Fruit fly (Drosophila melanogaster): Measurements from ENCODE around the gene CG18731.
A peak's percentile ranks its signal among the peaks of the same experiment; 100 is the strongest.

The CG18731 gene

dm6 chr3R:29745056-29745455 is 20.2 kb downstream of the CG18731 start, which contains the start of the genes Wdr24 and IntS11 (continued):
- TF ChIP-seq CG14050 (GFP tag; IDR thresholded peaks at IDR 0.05) (peak; percentile 83; the same call in 2 of the 3 replicates), YL-1 (GFP tag; optimal IDR thresholded peaks at IDR 0.05) (peak; percentile 79), Nf-YC (tag; optimal IDR thresholded peaks at IDR 0.05) (peak; percentile 63), Hr39 (optimal IDR thresholded peaks at IDR 0.05) (no peak), CG4282 (GFP tag; optimal IDR thresholded peaks at IDR 0.05) (peak; percentile 28), CG11723 (GFP tag; optimal IDR thresholded peaks at IDR 0.05) (no peak), Med (GFP tag) (peak; percentile 96), CG4360 (GFP tag; IDR thresholded peaks at IDR 0.05) (0 out of 2 replicates have a peak, but pooled peaks have one; percentile 32), Trl (optimal IDR thresholded peaks at IDR 0.05) (no peak), Trl (GFP tag; optimal IDR thresholded peaks at IDR 0.05) (peak; percentile 41), sd (tag; optimal IDR thresholded peaks at IDR 0.05) (no peak), CG6689 (GFP tag; IDR thresholded peaks at IDR 0.05) (peak; percentile 88), CG31441 (GFP tag; IDR thresholded peaks at IDR 0.05) (no peak; the same call in 1 of the 2 replicates), nau (GFP tag; optimal IDR thresholded peaks at IDR 0.05) (no peak), lmd (GFP tag; IDR thresholded peaks at IDR 0.05) (peak; percentile 94), CG6654 (GFP tag; optimal IDR thresholded peaks at IDR 0.05) (no peak), sr (GFP tag; IDR thresholded peaks at IDR 0.05) (peak; percentile 31; the same call in 1 of the 3 replicates), Pdp1 (GFP tag; optimal IDR thresholded peaks at IDR 0.05) (peak; percentile 66 to 88), CG8290 (GFP tag; optimal IDR thresholded peaks at IDR 0.05) (no peak), CG8290 (tag; optimal IDR thresholded peaks at IDR 0.05) (peak in 1 of 2 experiments; percentile 96), sna (GFP tag; IDR thresholded peaks at IDR 0.05; ENCODE audit: partially characterized antibody) (peak; percentile 24; the same call in 1 of the 2 replicates), Bteb2 (GFP tag; optimal IDR thresholded peaks at IDR 0.05) (peak; percentile 70), B-H1 (GFP tag; IDR thresholded peaks at IDR 0.05) (peak; percentile 80; the same call in 2 of the 3 replicates), CG31365 (tag; optimal IDR thresholded peaks at IDR 0.05) (peak; percentile 9), CG33557 (GFP tag; optimal IDR thresholded peaks at IDR 0.05) (peak; percentile 10), Usf (GFP tag; optimal IDR thresholded peaks at IDR 0.05) (peak; percentile 87), Hr3 (GFP tag; optimal IDR thresholded peaks at IDR 0.05) (peak; percentile 80), MBD-R2 (GFP tag; IDR thresholded peaks at IDR 0.05) (peak; percentile 98), zen2 (GFP tag; IDR thresholded peaks at IDR 0.05; ENCODE audit: partially characterized antibody) (no peak), Tbp (GFP tag; optimal IDR thresholded peaks at IDR 0.05) (no peak), BtbVII (GFP tag; optimal IDR thresholded peaks at IDR 0.05) (peak; percentile 27), CG17385 (GFP tag; optimal IDR thresholded peaks at IDR 0.05) (peak; percentile 64), CG7357 (GFP tag; IDR thresholded peaks at IDR 0.05) (peak; percentile 81), Antp (GFP tag; optimal IDR thresholded peaks at IDR 0.05) (peak; percentile 58), CG3065 (GFP tag; optimal IDR thresholded peaks at IDR 0.05) (no peak), Sin3A (optimal IDR thresholded peaks at IDR 0.05) (peak; percentile 93), CG8944 (GFP tag; optimal IDR thresholded peaks at IDR 0.05) (peak; percentile 68), CG12104 (GFP tag; optimal IDR thresholded peaks at IDR 0.05) (peak; percentile 72), grau (tag; optimal IDR thresholded peaks at IDR 0.05) (peak; percentile 90), dati (GFP tag; IDR thresholded peaks at IDR 0.05) (0 out of 2 replicates have a peak, but pooled peaks have one; percentile 39), pros (GFP tag; optimal IDR thresholded peaks at IDR 0.05) (peak; percentile 2), Awh (GFP tag; IDR thresholded peaks at IDR 0.05) (peak; percentile 74), CG17802 (tag; optimal IDR thresholded peaks at IDR 0.05) (peak; percentile 10), Dp (GFP tag; optimal IDR thresholded peaks at IDR 0.05) (peak; percentile 48), tap (tag; optimal IDR thresholded peaks at IDR 0.05) (no peak), CG16779 (GFP tag; IDR thresholded peaks at IDR 0.05) (peak; percentile 36; the same call in 1 of the 2 replicates), Doc3 (GFP tag; IDR thresholded peaks at IDR 0.05; ENCODE audit: partially characterized antibody) (no peak), CG8281 (tag; optimal IDR thresholded peaks at IDR 0.05) (no peak), pita (GFP tag; optimal IDR thresholded peaks at IDR 0.05) (no peak), ems (GFP tag; optimal IDR thresholded peaks at IDR 0.05) (peak; percentile 69), gro (GFP tag; optimal IDR thresholded peaks at IDR 0.05) (peak; percentile 57), unc-4 (GFP tag; IDR thresholded peaks at IDR 0.05; ENCODE audit: partially characterized antibody) (peak; percentile 30; the same call in 1 of the 2 replicates)

All from whole organism, embryonic.